Worm (Caenorhabditis elegans): ENCODE results near the gene pgap-1.

The pgap-1 gene

DNA sequence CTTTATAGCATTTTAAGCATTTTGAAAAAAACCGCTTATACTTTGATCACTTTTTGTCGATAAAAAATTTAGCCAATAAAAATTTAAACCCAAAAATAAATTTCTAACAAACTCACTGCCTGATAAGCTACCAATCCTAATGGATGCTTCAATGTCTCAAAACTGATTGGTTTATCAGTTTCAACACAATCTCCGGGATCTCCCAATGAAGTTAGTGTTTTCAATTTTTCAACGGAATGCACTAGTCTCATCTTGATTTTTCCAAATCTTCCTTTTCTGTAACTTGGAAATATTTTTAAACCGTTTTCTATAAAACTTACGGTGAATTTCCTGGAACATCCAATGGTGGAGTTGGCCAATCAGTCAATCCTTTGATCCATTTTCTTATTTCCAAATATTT is 18.0 kb upstream of the pgap-1 start (continued):
- no peak for TF ChIP-seq ztf-26 (tag; optimal IDR thresholded peaks at IDR 0.05)
- no peak for TF ChIP-seq repo-1 (tag; optimal IDR thresholded peaks at IDR 0.05)

DNA sequence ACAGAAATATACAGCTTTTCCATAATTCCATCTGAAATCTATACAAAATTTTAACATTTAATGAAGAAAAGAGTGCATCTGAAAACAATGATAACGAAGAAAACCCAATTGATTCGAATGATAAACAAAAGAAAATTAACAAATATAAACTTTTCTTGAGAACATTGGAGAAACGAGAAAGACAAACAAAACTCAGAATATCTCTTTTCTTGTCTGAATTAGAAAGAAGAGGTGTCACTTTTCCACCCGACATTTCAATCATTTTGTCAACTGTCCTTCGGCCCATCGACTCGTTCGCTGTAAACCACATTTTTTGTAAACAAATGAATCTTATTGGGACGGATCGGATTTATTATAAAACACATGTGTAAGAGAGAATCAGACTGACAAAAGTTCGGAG is 15.7 kb upstream of the pgap-1 start, which contains the start of gene bgal-1:
bgal-1 (minus strand) TSS at position 38 of the 400 bp plus-strand sequence.
- TF ChIP-seq dpl-1 (GFP tag; optimal IDR thresholded peaks at IDR 0.05) (no peak), rcor-1 (GFP tag; IDR thresholded peaks at IDR 0.05) (no peak), cebp-1 (GFP tag; IDR thresholded peaks at IDR 0.05) (no peak), cebp-1 (tag; optimal IDR thresholded peaks at IDR 0.05) (no peak), mxl-1 (tag; optimal IDR thresholded peaks at IDR 0.05) (no peak), lin-35 (GFP tag; optimal IDR thresholded peaks at IDR 0.05) (peak in 1 of 3 experiments; percentile 37), ekl-4 (GFP tag; IDR thresholded peaks at IDR 0.05) (0 out of 2 replicates have a peak, but pooled peaks have one; percentile 18), tlf-1 (GFP tag; optimal IDR thresholded peaks at IDR 0.05) (no peak), snpc-1.1 (tag; optimal IDR thresholded peaks at IDR 0.05; ENCODE audit: insufficient read depth) (no peak), ama-1 (optimal IDR thresholded peaks at IDR 0.05) (peak; percentile 22), ama-1 (GFP tag; optimal IDR thresholded peaks at IDR 0.05) (peak in 1 of 2 experiments; percentile 15), snpc-4 (GFP tag; optimal IDR thresholded peaks at IDR 0.05) (no peak), snpc-4 (tag; optimal IDR thresholded peaks at IDR 0.05) (peak in 2 of 4 experiments; percentile 32 to 39), ceh-27 (GFP tag; optimal IDR thresholded peaks at IDR 0.05) (no peak), madf-8 (GFP tag; conservative IDR thresholded peaks at IDR 0.05) (no peak), somi-1 (GFP tag; optimal IDR thresholded peaks at IDR 0.05) (peak; percentile 8), ceh-100 (GFP tag; IDR thresholded peaks at IDR 0.05) (no peak)

DNA sequence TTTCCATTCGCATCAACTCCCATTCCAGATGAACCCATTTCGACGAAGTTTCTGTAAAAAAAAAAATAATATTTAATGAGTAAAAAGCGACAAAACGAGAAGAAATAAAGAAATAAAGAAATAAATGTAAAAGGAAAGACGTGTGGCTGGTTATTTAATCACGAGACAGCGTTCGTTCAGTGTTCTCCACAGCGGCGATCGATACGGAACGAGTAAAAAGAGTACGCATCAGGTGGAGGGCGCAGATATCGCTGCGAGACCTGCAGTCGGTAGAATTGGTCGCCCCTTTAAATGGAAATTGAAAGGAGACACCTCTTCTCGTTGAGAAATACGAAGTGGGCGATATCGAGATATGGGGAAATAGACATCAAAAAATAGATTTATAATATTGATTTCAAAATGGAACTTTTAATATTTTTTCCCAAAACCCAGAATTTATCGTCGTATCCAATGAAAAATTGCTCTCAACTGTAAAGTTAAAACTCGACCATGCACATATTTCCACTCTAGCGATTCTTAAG is 13.0 kb upstream of the pgap-1 start, which contains the start of gene pqn-70:
pqn-70 (minus strand) TSS at position 51 of the 521 bp plus-strand sequence.
- TF ChIP-seq ceh-100 (GFP tag; IDR thresholded peaks at IDR 0.05) (peak; percentile 92), B0035.1 (tag; optimal IDR thresholded peaks at IDR 0.05) (peak; percentile 33), hmg-20 (GFP tag; IDR thresholded peaks at IDR 0.05) (no peak), ekl-4 (GFP tag; IDR thresholded peaks at IDR 0.05) (peak; percentile 79), F22D6.2 (tag; optimal IDR thresholded peaks at IDR 0.05) (no peak), repo-1 (tag; optimal IDR thresholded peaks at IDR 0.05) (no peak), attf-3 (GFP tag; conservative IDR thresholded peaks at IDR 0.05) (peak; percentile 52; the same call in 1 of the 2 replicates), lin-54 (GFP tag; optimal IDR thresholded peaks at IDR 0.05) (peak; percentile 57), F52B5.7 (tag; optimal IDR thresholded peaks at IDR 0.05) (no peak), somi-1 (GFP tag; optimal IDR thresholded peaks at IDR 0.05) (peak; percentile 68), nfyb-1 (GFP tag; IDR thresholded peaks at IDR 0.05) (peak; percentile 81; the same call in 1 of the 2 replicates), Y53F4B.3 (GFP tag; IDR thresholded peaks at IDR 0.05) (no peak), dpl-1 (GFP tag; optimal IDR thresholded peaks at IDR 0.05) (no peak), ztf-25 (GFP tag; IDR thresholded peaks at IDR 0.05) (no peak), akir-1 (GFP tag; optimal IDR thresholded peaks at IDR 0.05) (no peak), mcd-1 (GFP tag; IDR thresholded peaks at IDR 0.05) (peak; percentile 74), ccch-3 (GFP tag; optimal IDR thresholded peaks at IDR 0.05) (no peak), C17E4.6 (GFP tag; IDR thresholded peaks at IDR 0.05) (no peak), ztf-28 (GFP tag; IDR thresholded peaks at IDR 0.05) (no peak), rcor-1 (GFP tag; IDR thresholded peaks at IDR 0.05) (peak; percentile 14; the same call in 1 of the 2 replicates), Y79H2A.3 (GFP tag; conservative IDR thresholded peaks at IDR 0.05) (no peak), B0336.3 (GFP tag; IDR thresholded peaks at IDR 0.05) (peak; percentile 28; the same call in 1 of the 2 replicates), sea-2 (GFP tag; IDR thresholded peaks at IDR 0.05) (no peak), egrh-3 (GFP tag; IDR thresholded peaks at IDR 0.05) (peak; percentile 58), bed-1 (GFP tag; IDR thresholded peaks at IDR 0.05) (no peak), madf-6 (GFP tag; IDR thresholded peaks at IDR 0.05) (no peak; the same call in 1 of the 2 replicates), egl-18 (GFP tag; IDR thresholded peaks at IDR 0.05) (no peak), hsf-1 (GFP tag; IDR thresholded peaks at IDR 0.05) (no peak), lin-40 (tag; optimal IDR thresholded peaks at IDR 0.05) (peak; percentile 67), D2030.7 (GFP tag; IDR thresholded peaks at IDR 0.05) (peak; percentile 33; the same call in 1 of the 2 replicates), ztf-6 (GFP tag; IDR thresholded peaks at IDR 0.05) (no peak), cebp-2 (GFP tag; IDR thresholded peaks at IDR 0.05) (no peak), nhr-27 (tag; optimal IDR thresholded peaks at IDR 0.05) (no peak)
